Fruit fly (Drosophila melanogaster): ENCODE results near the gene bur.

dm6 chr2L:21158554-21158953 lies 20.9 kb downstream of the bur start, which contains the start of the genes Coq3 and Pld3:
- TF ChIP-seq Clk (GFP tag; optimal IDR thresholded peaks at IDR 0.05) (peak; percentile 83), CG1620 (GFP tag; optimal IDR thresholded peaks at IDR 0.05) (peak; percentile 91), Crg-1 (GFP tag; optimal IDR thresholded peaks at IDR 0.05) (peak; percentile 87), tj (GFP tag; optimal IDR thresholded peaks at IDR 0.05) (peak; percentile 89)

All from whole organism, adult.